Fruit fly (Drosophila melanogaster) S2 (cell line): Measurements from ENCODE around the gene CG8673.

ENCODE experiments used
- CG8478 ChIP-seq: fragments of >200 bp; optimal IDR thresholded peaks from 2 replicates; lab custom pipeline; 2018
- CTCF ChIP-seq, 2 experiments: fragments of >200 bp; optimal IDR thresholded peaks; 2 replicates each; lab custom pipeline; 2018

The CG8673 gene

DNA sequence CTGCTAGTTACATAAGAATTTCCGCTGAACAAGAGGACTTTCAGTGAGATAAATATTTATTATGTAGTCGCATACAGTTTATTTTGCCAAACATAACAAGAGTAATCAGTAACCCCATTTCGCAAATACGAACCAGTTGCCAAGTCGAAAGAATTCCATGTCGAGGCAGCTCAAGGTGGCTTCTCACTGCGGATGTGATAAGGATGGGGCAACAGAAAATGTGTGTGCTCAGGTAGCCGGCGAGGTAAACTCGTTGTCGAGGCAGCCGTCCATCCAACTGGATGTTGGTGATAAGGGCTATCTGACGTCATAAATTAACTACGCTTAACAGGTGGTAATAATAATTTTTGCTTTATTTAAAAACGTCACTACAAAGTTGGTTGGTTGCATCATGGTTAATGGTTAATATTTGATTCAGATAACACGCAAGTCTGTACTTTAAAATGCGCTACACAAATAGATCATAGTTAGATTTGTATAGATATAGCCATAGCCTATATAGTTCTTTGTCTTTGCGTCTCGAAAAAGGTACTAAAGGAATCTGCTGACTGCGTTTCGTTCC is 7.4 kb upstream of the CG8673 start:
- TF ChIP-seq CG8478 (lab: Kevin White, UChicago) (no peak), CTCF (optimal IDR thresholded peaks at IDR 0.05; lab: Kevin White, UChicago) (no peak)

DNA sequence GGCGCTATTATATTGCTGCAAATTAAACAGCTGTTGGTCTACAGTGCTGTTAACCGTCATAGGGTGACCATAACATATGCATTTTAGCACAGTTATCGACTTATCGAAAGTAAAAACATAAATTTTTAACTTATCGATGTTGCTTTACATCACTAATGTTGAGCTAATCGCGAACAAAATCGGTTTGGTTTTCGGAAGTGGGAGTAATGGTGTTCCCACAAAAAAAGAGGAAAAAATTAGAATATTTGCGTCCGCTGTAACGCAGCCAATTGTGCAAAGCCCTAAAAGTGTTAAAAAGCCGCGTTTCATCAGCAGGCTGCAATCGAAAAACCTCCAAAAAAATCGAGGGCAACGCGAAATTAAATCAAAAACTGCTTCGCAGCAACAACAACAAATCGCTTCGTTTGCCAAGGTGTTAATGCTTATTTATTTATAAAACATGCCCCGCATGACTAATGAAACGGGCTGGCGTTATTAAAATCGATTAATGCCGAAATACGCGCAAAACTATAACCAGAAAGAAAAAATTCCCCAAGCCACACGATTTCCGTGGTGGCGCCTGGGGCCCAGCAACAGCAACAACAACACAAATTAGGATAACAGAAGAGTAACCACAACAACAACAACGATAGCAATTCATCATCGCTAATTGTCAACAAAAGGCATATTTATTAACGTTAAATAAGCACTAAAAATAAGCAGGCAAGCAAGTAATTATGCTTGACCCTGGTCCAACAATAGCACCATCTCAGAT is 2.9 kb downstream of the CG8673 start, which contains the start of the genes CG12375 and CG8668:
Gene CG12375 (minus strand): TSS at position 42 of the 754 bp plus-strand sequence.
Gene CG8668 (plus strand): TSS at position 153 of the 754 bp plus-strand sequence.
- no peak for TF ChIP-seq CG8478 (lab: Kevin White, UChicago)
- TF ChIP-seq CTCF (optimal IDR thresholded peaks at IDR 0.05; lab: Kevin White, UChicago), result no peak

DNA sequence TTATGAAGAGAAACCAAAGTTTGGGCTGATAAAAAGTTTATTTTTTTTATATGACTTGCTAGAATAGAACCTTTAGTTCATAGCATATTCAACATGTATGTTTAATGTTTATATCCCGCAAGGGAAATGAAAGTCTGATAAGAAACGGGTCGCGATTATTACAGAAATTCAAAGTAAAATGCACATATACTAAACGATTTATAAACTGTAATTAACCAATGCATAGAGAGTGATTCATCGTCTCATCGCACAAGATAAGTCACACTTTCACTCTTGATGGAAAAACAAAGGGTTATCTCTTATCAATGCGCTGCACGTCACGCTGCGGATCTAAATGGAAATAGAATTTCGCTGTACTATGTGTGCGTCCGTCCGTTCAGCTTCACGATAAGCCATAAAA is 4.8 kb downstream of the CG8673 start:
- no peak for TF ChIP-seq CG8478 (lab: Kevin White, UChicago)
- TF ChIP-seq CTCF (optimal IDR thresholded peaks at IDR 0.05; lab: Kevin White, UChicago), result no peak

DNA sequence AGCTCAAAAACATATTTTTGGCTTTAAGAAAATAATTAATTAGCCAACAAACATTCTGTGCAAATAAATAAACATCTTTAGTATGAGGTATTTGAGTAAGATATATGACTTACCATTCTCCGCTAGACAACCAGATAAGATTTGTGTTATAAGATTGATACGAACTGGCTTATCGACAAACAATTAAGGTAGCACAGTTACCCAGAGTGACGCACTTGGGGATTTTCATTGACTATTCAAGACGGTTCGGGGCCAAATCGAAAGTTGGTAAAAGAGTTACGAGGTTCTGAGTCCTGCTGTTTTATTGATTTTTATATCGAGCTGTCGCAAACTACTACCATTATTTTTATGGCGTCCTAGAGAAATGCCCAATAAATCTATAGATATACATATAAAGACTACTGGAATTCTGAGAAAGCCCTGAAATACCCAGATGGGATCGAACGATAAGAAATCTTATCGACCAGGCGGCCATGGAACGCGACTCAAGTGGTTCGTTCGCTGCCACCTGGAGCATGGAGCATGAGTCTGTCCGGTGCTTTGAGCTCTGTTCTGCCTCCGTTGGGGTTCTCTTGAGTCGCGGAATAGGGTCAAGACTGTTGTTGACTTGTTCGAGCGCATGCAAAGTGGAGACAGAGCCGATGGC is 6.0 kb downstream of the CG8673 start:
- TF ChIP-seq CTCF (optimal IDR thresholded peaks at IDR 0.05; lab: Kevin White, UChicago) (no peak), CG8478 (lab: Kevin White, UChicago) (no peak)

DNA sequence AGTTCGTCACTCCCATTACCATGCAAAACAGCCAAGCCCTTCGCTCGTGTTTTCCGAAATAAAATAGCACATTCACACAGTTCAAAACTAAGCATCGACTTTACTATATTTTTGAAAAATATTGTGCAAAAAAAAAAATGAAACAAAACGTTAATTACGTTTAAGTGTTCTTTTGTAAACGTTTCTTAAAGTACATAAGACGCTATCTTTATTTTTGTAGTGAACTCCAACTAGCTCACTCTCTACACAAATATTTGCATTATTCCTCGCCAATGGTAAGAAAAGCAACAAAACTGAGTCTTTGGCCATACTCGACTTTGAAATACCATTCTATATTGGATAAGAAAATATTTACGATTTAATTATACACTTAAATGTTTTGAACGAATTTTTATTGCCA is 6.6 kb downstream of the CG8673 start:
- no peak for TF ChIP-seq CG8478 (lab: Kevin White, UChicago)
- no peak for TF ChIP-seq CTCF (optimal IDR thresholded peaks at IDR 0.05; lab: Kevin White, UChicago)

DNA sequence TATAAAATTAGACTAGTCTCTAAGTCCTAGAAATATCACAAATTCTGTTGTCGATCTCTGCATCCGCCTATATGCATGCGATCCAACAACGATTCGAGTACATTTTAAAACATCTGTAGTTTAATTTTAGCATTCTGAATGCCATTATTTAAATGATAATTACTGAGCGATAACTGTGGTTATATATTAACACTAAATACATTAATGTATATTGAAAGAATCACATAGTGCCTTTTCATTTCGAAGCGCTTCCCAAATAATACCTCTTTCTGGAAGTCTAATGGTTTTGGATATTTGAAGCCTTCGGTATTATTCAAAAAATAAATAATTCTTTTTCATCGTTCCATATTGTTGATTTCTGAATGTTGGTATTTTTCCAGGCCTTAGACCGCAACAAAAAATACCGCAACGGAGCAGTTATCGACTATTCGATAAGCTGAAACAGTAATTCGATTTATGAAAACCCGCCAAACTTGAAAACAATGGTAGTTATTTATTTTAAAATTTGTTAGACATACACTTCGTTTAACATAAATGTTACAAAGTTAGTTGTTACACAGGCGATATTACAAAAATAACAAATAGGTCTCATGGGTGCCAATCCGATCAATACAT is 9.8 kb downstream of the CG8673 start:
- TF ChIP-seq CG8478 (lab: Kevin White, UChicago), result no peak
- no peak for TF ChIP-seq CTCF (optimal IDR thresholded peaks at IDR 0.05; lab: Kevin White, UChicago)

DNA sequence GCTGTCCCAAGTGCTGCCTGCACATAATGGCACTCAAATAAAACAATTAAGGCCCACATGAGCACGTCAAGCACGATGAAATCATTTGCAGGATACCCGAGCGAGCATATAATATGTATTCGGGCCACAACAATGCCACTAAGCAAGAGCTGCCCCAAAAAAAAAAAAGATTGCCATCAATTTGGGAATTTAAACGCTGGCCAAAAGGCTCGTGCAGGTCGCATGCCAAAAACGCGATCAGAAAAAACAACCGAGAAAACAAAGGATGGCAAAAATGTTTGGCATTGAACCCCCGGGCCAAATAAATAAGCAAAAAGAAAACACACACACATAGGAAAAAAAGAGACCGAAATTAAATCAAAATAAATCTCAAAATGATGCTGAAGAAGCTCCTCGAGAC is 18.6 kb downstream of the CG8673 start:
- no peak for TF ChIP-seq CG8478 (lab: Kevin White, UChicago)
- TF ChIP-seq CTCF (optimal IDR thresholded peaks at IDR 0.05; lab: Kevin White, UChicago), result no peak

DNA sequence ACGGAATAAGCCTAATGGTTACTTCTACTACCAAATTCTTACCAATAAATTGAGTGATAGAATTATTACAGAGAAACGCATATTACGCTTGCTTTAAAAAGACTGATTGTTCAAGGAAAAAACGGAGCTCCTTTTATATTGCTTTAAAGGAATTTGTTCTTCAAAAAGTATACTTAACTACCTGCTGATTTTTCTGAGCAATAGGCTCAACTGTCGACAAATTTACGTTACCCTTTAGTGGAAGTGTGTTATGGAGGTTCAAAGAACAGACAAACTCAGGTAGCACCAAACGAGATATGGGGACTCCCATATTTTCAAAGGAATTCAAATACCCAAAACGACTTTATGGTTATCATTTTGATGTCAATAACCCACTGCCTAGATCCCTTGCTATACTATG is 19.8 kb downstream of the CG8673 start, which contains the start of gene CG42762:
Gene CG42762 (minus strand): TSS at position 101 of the 400 bp plus-strand sequence.
- TF ChIP-seq CG8478 (lab: Kevin White, UChicago) (no peak), CTCF (optimal IDR thresholded peaks at IDR 0.05; lab: Kevin White, UChicago) (no peak)

DNA sequence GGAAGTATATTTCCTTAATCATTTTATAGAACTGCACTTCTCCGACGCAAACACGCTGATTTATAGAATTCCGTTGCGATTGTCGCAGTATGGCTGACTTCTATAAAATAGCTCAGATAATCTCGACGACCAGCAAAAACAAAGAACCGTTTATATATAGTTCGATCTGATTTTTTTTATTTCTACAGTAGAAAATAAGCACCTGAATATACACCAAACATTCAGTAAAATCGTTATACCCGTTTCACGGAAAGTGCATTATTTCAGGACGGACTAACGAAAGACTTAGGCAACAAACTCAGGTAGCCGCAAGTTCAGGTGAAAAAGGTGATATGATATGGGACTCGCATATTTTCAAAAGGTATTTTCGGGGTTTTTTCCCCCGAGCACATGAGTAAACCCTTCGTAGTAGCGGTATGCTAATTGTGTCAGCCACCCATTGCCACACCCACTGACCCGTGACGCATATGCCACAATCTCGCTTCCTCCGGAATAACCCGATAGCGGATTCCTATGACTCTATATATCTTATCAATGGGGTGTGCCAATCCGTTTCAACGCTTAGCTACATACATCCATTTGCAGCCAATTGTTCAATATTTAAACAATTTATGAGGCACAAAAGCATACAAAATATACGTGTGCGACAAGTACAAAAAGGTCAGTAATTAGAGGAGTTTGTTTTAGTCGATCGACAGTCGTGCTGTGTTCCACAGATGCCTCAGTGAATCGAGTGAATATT is 21.1 kb downstream of the CG8673 start, which contains the start of the genes CG42763 and CG43394:
Gene CG42763 (minus strand): TSS at position 41 of the 742 bp plus-strand sequence.
Gene CG43394 (plus strand): TSS at position 692 of the 742 bp plus-strand sequence.
- TF ChIP-seq CG8478 (lab: Kevin White, UChicago) (no peak), CTCF (optimal IDR thresholded peaks at IDR 0.05; lab: Kevin White, UChicago) (no peak)

DNA sequence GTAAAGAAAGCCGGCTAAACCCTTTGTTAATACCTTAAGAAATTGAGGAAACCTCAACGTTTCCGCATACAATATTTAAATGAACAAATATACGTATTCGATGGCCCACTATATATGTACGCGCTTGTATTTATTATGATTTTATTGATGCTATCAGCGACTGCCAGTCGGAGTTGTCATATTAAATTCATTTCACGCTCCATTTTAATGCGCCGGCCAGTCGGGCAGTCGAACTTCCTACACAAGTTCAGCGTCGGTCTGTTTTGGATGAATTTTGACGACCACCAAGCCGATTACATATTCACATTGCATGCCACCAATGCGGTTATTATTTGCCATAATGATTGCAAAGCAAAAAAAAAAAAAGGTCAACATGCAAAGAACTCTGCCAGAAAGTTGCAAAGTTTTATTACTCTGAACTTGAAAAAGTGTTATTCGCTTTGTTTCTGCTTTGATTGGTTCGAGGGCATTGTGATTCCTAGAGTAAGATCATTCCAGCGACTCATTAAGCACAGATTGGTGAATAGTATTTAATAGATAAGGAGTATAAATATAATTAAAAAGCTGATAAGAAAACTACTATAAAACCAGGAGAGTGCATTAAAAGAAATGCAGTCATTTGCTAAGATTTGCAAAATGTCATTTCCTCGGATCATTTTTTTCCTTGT is 23.0 kb downstream of the CG8673 start, which contains the start of gene CG31606:
Gene CG31606 (plus strand): TSS at position 618 of the 668 bp plus-strand sequence.
- TF ChIP-seq CG8478 (lab: Kevin White, UChicago) (no peak), CTCF (optimal IDR thresholded peaks at IDR 0.05; lab: Kevin White, UChicago) (no peak)

DNA sequence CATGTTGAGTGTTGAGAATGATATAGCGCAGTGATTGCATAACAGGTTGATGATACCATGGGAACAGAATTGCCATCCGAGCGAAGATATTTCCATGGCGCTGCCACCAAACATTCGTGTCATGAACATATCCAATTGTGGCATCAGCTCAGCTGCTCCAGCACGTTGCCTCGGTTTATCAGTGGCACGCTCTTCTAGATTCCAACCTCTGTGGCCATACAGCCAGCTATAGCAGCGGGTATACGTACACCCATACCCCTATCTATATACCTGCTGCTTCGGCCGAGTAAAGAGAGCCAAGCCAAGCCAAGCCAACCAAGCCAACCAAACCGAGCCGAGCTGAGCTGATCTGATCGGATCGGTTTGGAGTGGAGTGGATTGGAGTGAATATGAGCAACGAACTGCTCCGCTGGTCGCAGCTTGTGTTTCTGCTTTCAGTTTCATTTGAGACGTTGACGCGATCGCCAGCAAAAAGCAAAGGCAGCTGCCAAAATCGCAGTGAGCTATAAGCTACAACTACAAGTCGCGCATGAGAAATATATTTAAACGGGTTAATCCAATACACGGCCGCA is 24.5 kb downstream of the CG8673 start:
- TF ChIP-seq CG8478 (lab: Kevin White, UChicago) (no peak), CTCF (optimal IDR thresholded peaks at IDR 0.05; lab: Kevin White, UChicago) (no peak)

DNA sequence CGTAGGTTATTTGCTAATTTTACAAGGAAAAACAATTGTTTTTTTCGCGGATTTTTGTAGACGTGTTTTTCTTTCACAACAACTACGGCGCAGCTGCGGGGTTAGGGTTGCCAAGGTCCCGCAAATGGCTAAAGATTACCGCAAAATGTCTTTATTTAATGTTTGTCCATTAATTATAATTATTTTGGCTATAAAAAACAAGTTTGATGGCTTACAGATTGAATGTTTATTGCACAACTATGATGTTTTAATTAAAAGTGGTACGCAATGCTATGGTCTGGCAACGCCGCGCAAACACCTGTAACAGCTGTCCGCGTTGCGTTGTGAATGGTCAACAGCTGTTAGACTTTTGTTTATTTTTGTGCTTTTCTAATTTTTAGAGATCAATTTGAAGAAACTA is 32.6 kb downstream of the CG8673 start:
- TF ChIP-seq CG8478 (lab: Kevin White, UChicago) (no peak), CTCF (optimal IDR thresholded peaks at IDR 0.05; lab: Kevin White, UChicago) (no peak)

DNA sequence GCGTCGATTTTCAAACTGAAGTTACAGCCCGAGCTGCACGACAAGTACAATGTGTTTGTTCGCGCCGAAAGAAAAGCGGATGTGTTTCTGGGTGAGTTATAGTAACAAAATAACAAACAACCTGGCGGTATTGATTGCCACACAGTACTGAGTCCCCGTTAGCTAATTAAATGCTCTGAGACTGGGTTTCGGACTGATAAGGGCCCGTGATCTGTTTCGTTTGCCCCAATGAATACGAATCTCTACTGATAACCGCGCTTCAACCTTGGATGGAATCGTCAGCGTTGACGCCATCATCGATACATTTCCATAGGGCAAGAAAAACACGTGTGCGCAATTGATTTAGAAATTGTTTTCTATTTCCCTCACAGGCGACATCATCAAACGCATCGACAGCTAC is 33.0 kb downstream of the CG8673 start:
- TF ChIP-seq CTCF (optimal IDR thresholded peaks at IDR 0.05; lab: Kevin White, UChicago) (no peak), CG8478 (lab: Kevin White, UChicago) (no peak)
